Worm (Caenorhabditis elegans) whole organism, L4/young adult: Measurements from ENCODE around the gene C03A3.3.

Source experiments
- W03F9.2 ChIP-seq: fragments of 150-350 bp; optimal IDR thresholded peaks from 2 replicates; lab custom pipeline; 2014; ENCODE audit warnings: missing biosample characterization, missing genetic modification characterization
- him-1 ChIP-seq: sonication (generic microtip); optimal IDR thresholded peaks from 2 replicates; lab custom pipeline; 2016; ENCODE audit warnings: missing genotype, missing genetic modification reagents, missing genetic modification characterization, missing compliant biosample characterization

ce11 chrX:11266711-11267110 is 2.2 kb downstream of the C03A3.3 start, which contains the start of gene C03A3.9:
- no peak for TF ChIP-seq W03F9.2 (tag; lab: Kevin White, UChicago)
- no peak for TF ChIP-seq him-1 (tag; lab: Kevin White, UChicago)
